Fruit fly (Drosophila melanogaster) whole organism, embryonic: ENCODE results near the gene lectin-28C.

Experiments used
- Adf1 ChIP-seq: fragments of 200-800 bp; sonication (Bioruptor generic); IDR thresholded peaks from 2 replicates; pipeline ENCODE4 v1.3.6; 2022; ENCODE audit warnings: missing biosample characterization, missing genetic modification characterization
- Aef1 ChIP-seq: fragments of 200-800 bp; sonication (Bioruptor generic); IDR thresholded peaks from 3 replicates; pipeline ENCODE4 v1.3.6; 2022; ENCODE audit warnings: missing biosample characterization, missing genetic modification characterization
- Atf6 ChIP-seq: fragments of 200-800 bp; sonication (Bioruptor generic); IDR thresholded peaks from 2 replicates; pipeline ENCODE4 v1.3.6; 2022; ENCODE audit warnings: missing biosample characterization, missing genetic modification characterization
- Blimp-1 ChIP-seq: fragments of 200-800 bp; sonication (Bioruptor generic); optimal IDR thresholded peaks from 3 replicates; lab custom pipeline; 2018; ENCODE audit warnings: missing biosample characterization, missing genetic modification characterization, mild to moderate bottlenecking, moderate library complexity, missing genetic modification reagents
- CG10366 ChIP-seq: fragments of 200-800 bp; sonication (Bioruptor generic); IDR thresholded peaks from 2 replicates; pipeline ENCODE4 v1.3.6; 2022; ENCODE audit warnings: missing biosample characterization, missing genetic modification characterization
- CG11093 ChIP-seq: fragments of 200-800 bp; sonication (Bioruptor generic); IDR thresholded peaks from 3 replicates; pipeline ENCODE4 v1.3.6; 2022; ENCODE audit warnings: missing biosample characterization, missing genetic modification characterization
- CG12769 ChIP-seq: fragments of 200-800 bp; sonication (Bioruptor generic); optimal IDR thresholded peaks from 2 replicates; lab custom pipeline; 2019; ENCODE audit warnings: missing biosample characterization, mild to moderate bottlenecking, missing genetic modification characterization, moderate library complexity
- CG13894 ChIP-seq: fragments of 200-800 bp; sonication (Bioruptor generic); optimal IDR thresholded peaks from 3 replicates; lab custom pipeline; 2018; ENCODE audit warnings: missing biosample characterization, mild to moderate bottlenecking, missing genetic modification characterization, moderate library complexity
- CG14050 ChIP-seq: fragments of 200-800 bp; sonication (Bioruptor generic); IDR thresholded peaks from 3 replicates; pipeline ENCODE4 v1.3.6; 2022; ENCODE audit warnings: missing biosample characterization, missing genetic modification characterization
- CG14860 ChIP-seq: fragments of 200-800 bp; sonication (Bioruptor generic); IDR thresholded peaks from 3 replicates; pipeline ENCODE4 v1.3.6; 2022; ENCODE audit warnings: missing biosample characterization, missing genetic modification characterization; ENCODE audit not compliant: partially characterized antibody
- CG17568 ChIP-seq: fragments of 200-800 bp; sonication (Bioruptor generic); optimal IDR thresholded peaks from 2 replicates; lab custom pipeline; 2018; ENCODE audit warnings: missing biosample characterization, mild to moderate bottlenecking, missing genetic modification characterization, moderate library complexity
- CG2199 ChIP-seq: fragments of 200-800 bp; sonication (Bioruptor generic); IDR thresholded peaks from 3 replicates; pipeline ENCODE4 v1.3.6; 2022; ENCODE audit warnings: missing biosample characterization, missing genetic modification characterization
- CG3163 ChIP-seq: fragments of 200-800 bp; sonication (Bioruptor generic); optimal IDR thresholded peaks from 3 replicates; lab custom pipeline; 2016; ENCODE audit warnings: missing biosample characterization, missing genetic modification characterization
- CG32532 ChIP-seq: fragments of 200-800 bp; sonication (Bioruptor generic); IDR thresholded peaks from 2 replicates; pipeline ENCODE4 v1.3.6; 2022; ENCODE audit warnings: missing biosample characterization, missing genetic modification characterization
- CG4328 ChIP-seq: fragments of 200-800 bp; sonication (Bioruptor generic); optimal IDR thresholded peaks from 3 replicates; lab custom pipeline; 2017; ENCODE audit warnings: missing biosample characterization, missing genetic modification reagents, missing genetic modification characterization
- CG4820 ChIP-seq: fragments of 200-800 bp; sonication (Bioruptor generic); optimal IDR thresholded peaks from 3 replicates; lab custom pipeline; 2016; ENCODE audit warnings: missing biosample characterization, missing genetic modification characterization
- CG6254 ChIP-seq: fragments of 200-800 bp; sonication (Bioruptor generic); optimal IDR thresholded peaks from 3 replicates; lab custom pipeline; 2017; ENCODE audit warnings: mild to moderate bottlenecking, missing biosample characterization, missing genetic modification reagents, missing genetic modification characterization
- CG9797 ChIP-seq: fragments of 200-800 bp; sonication (Bioruptor generic); optimal IDR thresholded peaks from 3 replicates; lab custom pipeline; 2018; ENCODE audit warnings: missing biosample characterization, mild to moderate bottlenecking, missing genetic modification characterization
- Dek ChIP-seq: fragments of 200-800 bp; sonication (Bioruptor generic); optimal IDR thresholded peaks from 3 replicates; lab custom pipeline; 2019; ENCODE audit warnings: missing biosample characterization, mild to moderate bottlenecking, missing genetic modification characterization, moderate library complexity
- Dll ChIP-seq: fragments of 200-800 bp; sonication (Bioruptor generic); IDR thresholded peaks from 4 replicates; pipeline ENCODE4 v1.3.6; 2022; ENCODE audit warnings: missing biosample characterization, missing genetic modification characterization; ENCODE audit not compliant: partially characterized antibody
- E2f1 ChIP-seq: fragments of 200-800 bp; sonication (Bioruptor generic); IDR thresholded peaks from 2 replicates; pipeline ENCODE4 v1.3.6; 2022; ENCODE audit warnings: missing biosample characterization, missing genetic modification characterization
- E2f2 ChIP-seq: fragments of 200-800 bp; sonication (Bioruptor generic); IDR thresholded peaks from 2 replicates; pipeline ENCODE4 v1.3.6; 2022; ENCODE audit warnings: missing biosample characterization, missing genetic modification characterization
- HLH3B ChIP-seq: fragments of 200-800 bp; sonication (Bioruptor generic); IDR thresholded peaks from 2 replicates; pipeline ENCODE4 v1.3.6; 2022; ENCODE audit warnings: missing biosample characterization, missing genetic modification characterization
- HLH54F ChIP-seq: fragments of 200-800 bp; sonication (Bioruptor generic); optimal IDR thresholded peaks from 3 replicates; lab custom pipeline; 2016; ENCODE audit warnings: missing biosample characterization, missing genetic modification characterization
- Nf-YC ChIP-seq: fragments of 200-800 bp; optimal IDR thresholded peaks from 3 replicates; lab custom pipeline; 2019; ENCODE audit warnings: missing biosample characterization, mild to moderate bottlenecking, missing genetic modification characterization, moderate library complexity
- NfI ChIP-seq: fragments of 200-800 bp; sonication (Bioruptor generic); optimal IDR thresholded peaks from 3 replicates; lab custom pipeline; 2018; ENCODE audit warnings: missing biosample characterization, mild to moderate bottlenecking, missing genetic modification characterization, moderate library complexity
- Taf1 ChIP-seq: fragments of 200-800 bp; sonication (Bioruptor generic); IDR thresholded peaks from 2 replicates; pipeline ENCODE4 v1.3.6; 2022; ENCODE audit warnings: missing biosample characterization, missing genetic modification characterization
- Xbp1 ChIP-seq: fragments of 200-800 bp; sonication (Bioruptor generic); optimal IDR thresholded peaks from 3 replicates; lab custom pipeline; 2016; ENCODE audit warnings: missing biosample characterization, mild to moderate bottlenecking, missing genetic modification characterization
- ara ChIP-seq: fragments of 200-800 bp; sonication (Bioruptor generic); IDR thresholded peaks from 2 replicates; pipeline ENCODE4 v1.3.6; 2022; ENCODE audit warnings: missing biosample characterization, missing genetic modification characterization
- bab2 ChIP-seq: fragments of 200-800 bp; sonication (Bioruptor generic); optimal IDR thresholded peaks from 2 replicates; lab custom pipeline; 2016; ENCODE audit warnings: missing biosample characterization, missing genetic modification characterization
- bowl ChIP-seq: fragments of 200-800 bp; sonication (Bioruptor generic); IDR thresholded peaks from 2 replicates; pipeline ENCODE4 v1.3.6; 2022; ENCODE audit warnings: missing biosample characterization, missing genetic modification characterization
- ci ChIP-seq: fragments of 200-800 bp; sonication (Bioruptor generic); IDR thresholded peaks from 3 replicates; pipeline ENCODE4 v1.3.6; 2022; ENCODE audit warnings: missing biosample characterization, missing genetic modification characterization
- ems ChIP-seq: fragments of 200-800 bp; sonication (Bioruptor generic); optimal IDR thresholded peaks from 3 replicates; lab custom pipeline; 2016; ENCODE audit warnings: missing biosample characterization, missing genetic modification characterization
- eve ChIP-seq, 2 experiments: fragments of >200 bp; optimal IDR thresholded peaks; 2 replicates each; lab custom pipeline; 2017; ENCODE audit warnings: missing biosample characterization in 2 of 2, missing genetic modification characterization in 2 of 2
- exex ChIP-seq: fragments of 200-800 bp; sonication (Bioruptor generic); optimal IDR thresholded peaks from 4 replicates; lab custom pipeline; 2018; ENCODE audit warnings: missing biosample characterization, mild to moderate bottlenecking, missing genetic modification characterization, moderate library complexity
- fd102C ChIP-seq: fragments of 200-800 bp; sonication (Bioruptor generic); optimal IDR thresholded peaks from 2 replicates; lab custom pipeline; 2018; ENCODE audit warnings: missing biosample characterization, mild to moderate bottlenecking, missing genetic modification characterization, moderate library complexity
- gcm ChIP-seq: fragments of 200-800 bp; sonication (Bioruptor generic); optimal IDR thresholded peaks from 2 replicates; lab custom pipeline; 2019; ENCODE audit warnings: missing biosample characterization, mild to moderate bottlenecking, missing genetic modification characterization, moderate library complexity
- ind ChIP-seq: fragments of 200-800 bp; sonication (Bioruptor generic); optimal IDR thresholded peaks from 3 replicates; lab custom pipeline; 2016; ENCODE audit warnings: missing biosample characterization, missing genetic modification characterization
- inv ChIP-seq: fragments of 200-800 bp; sonication (Bioruptor generic); IDR thresholded peaks from 2 replicates; pipeline ENCODE4 v1.3.6; 2022; ENCODE audit warnings: missing biosample characterization, missing genetic modification characterization; ENCODE audit not compliant: partially characterized antibody
- lbe ChIP-seq: fragments of 200-800 bp; sonication (Bioruptor generic); optimal IDR thresholded peaks from 2 replicates; lab custom pipeline; 2016; ENCODE audit warnings: missing biosample characterization, mild to moderate bottlenecking, missing genetic modification characterization
- mirr ChIP-seq: fragments of 200-800 bp; sonication (Bioruptor generic); optimal IDR thresholded peaks from 3 replicates; lab custom pipeline; 2018; ENCODE audit warnings: missing biosample characterization, mild to moderate bottlenecking, missing genetic modification characterization
- salm ChIP-seq: fragments of 200-800 bp; sonication (Bioruptor generic); optimal IDR thresholded peaks from 2 replicates; lab custom pipeline; 2018; ENCODE audit warnings: missing biosample characterization, mild to moderate bottlenecking, missing genetic modification characterization
- scrt ChIP-seq: fragments of 200-800 bp; sonication (Bioruptor generic); optimal IDR thresholded peaks from 2 replicates; lab custom pipeline; 2018; ENCODE audit warnings: missing biosample characterization, mild to moderate bottlenecking, missing genetic modification characterization, moderate library complexity
- sisA ChIP-seq: fragments of 200-800 bp; sonication (Bioruptor generic); IDR thresholded peaks from 2 replicates; pipeline ENCODE4 v1.3.6; 2022; ENCODE audit warnings: missing biosample characterization, missing genetic modification characterization
- sqz ChIP-seq: fragments of 200-800 bp; sonication (Bioruptor generic); optimal IDR thresholded peaks from 3 replicates; lab custom pipeline; 2018; ENCODE audit warnings: missing biosample characterization, mild to moderate bottlenecking, missing genetic modification characterization
- stc ChIP-seq: fragments of 200-800 bp; sonication (Bioruptor generic); IDR thresholded peaks from 2 replicates; pipeline ENCODE4 v1.3.6; 2022; ENCODE audit warnings: missing biosample characterization, missing genetic modification characterization
- sug ChIP-seq: fragments of 200-800 bp; optimal IDR thresholded peaks from 2 replicates; lab custom pipeline; 2019; ENCODE audit warnings: missing biosample characterization, mild to moderate bottlenecking, missing genetic modification characterization, moderate library complexity
- vfl ChIP-seq: fragments of 200-800 bp; sonication (Bioruptor generic); optimal IDR thresholded peaks from 2 replicates; lab custom pipeline; 2016; ENCODE audit warnings: missing biosample characterization, missing genetic modification characterization
- zfh1 ChIP-seq: fragments of 200-800 bp; sonication (Bioruptor generic); IDR thresholded peaks from 3 replicates; pipeline ENCODE4 v1.3.6; 2022; ENCODE audit warnings: missing biosample characterization, missing genetic modification characterization

The lectin-28C gene

dm6 chr2L:7808886-7809698 is 47.8 kb upstream of the lectin-28C start:
- no peak; the same call in 2 of the 3 replicates for TF ChIP-seq ci (GFP tag; lab: Robert Waterston, UW)
- no peak for TF ChIP-seq Dek (tag; lab: Kevin White, UChicago)
- TF ChIP-seq HLH3B (GFP tag; lab: Robert Waterston, UW): no peak
- peak in 1 of 2 experiments; percentile 78 for TF ChIP-seq eve (GFP tag; optimal IDR thresholded peaks at IDR 0.05; lab: Kevin White, UChicago)
- peak; percentile 58 for TF ChIP-seq mirr (GFP tag; lab: Kevin White, UChicago)
- no peak for TF ChIP-seq CG6254 (GFP tag; lab: Kevin White, UChicago)
- no peak for TF ChIP-seq Atf6 (GFP tag; lab: Robert Waterston, UW)
- peak; percentile 9; the same call in 1 of the 2 replicates for TF ChIP-seq stc (GFP tag; lab: Robert Waterston, UW)
- no peak for TF ChIP-seq lbe (GFP tag; lab: Kevin White, UChicago)
- no peak for TF ChIP-seq sisA (GFP tag; lab: Robert Waterston, UW)
- no peak for TF ChIP-seq ind
- no peak for TF ChIP-seq scrt (GFP tag; lab: Kevin White, UChicago)
- no peak for TF ChIP-seq vfl (GFP tag; lab: Kevin White, UChicago)
- TF ChIP-seq CG32532 (GFP tag; lab: Robert Waterston, UW): 0 out of 2 replicates have a peak, but pooled peaks have one; percentile 28
- no peak for TF ChIP-seq fd102C (GFP tag; lab: Kevin White, UChicago)
- no peak for TF ChIP-seq HLH54F (GFP tag; lab: Kevin White, UChicago)
- TF ChIP-seq CG14860: no peak
- no peak for TF ChIP-seq CG10366 (GFP tag; lab: Robert Waterston, UW)
- TF ChIP-seq CG4328 (GFP tag; lab: Kevin White, UChicago): peak; percentile 37
- 0 out of 3 replicates have a peak, but pooled peaks have one; percentile 3 for TF ChIP-seq zfh1
- TF ChIP-seq E2f1 (GFP tag; lab: Robert Waterston, UW): peak; percentile 40; the same call in 1 of the 2 replicates
- no peak for TF ChIP-seq sug (tag; lab: Kevin White, UChicago)
- no peak for TF ChIP-seq bab2 (GFP tag; lab: Kevin White, UChicago)
- no peak for TF ChIP-seq NfI (GFP tag; lab: Kevin White, UChicago)
- no peak for TF ChIP-seq CG13894 (tag; lab: Kevin White, UChicago)
- no peak for TF ChIP-seq bowl (GFP tag; lab: Robert Waterston, UW)
- no peak for TF ChIP-seq inv
- peak; percentile 49 for TF ChIP-seq exex (tag; lab: Kevin White, UChicago)
- no peak for TF ChIP-seq Xbp1 (GFP tag; lab: Kevin White, UChicago)
- TF ChIP-seq Dll (GFP tag; lab: Robert Waterston, UW): no peak
- no peak for TF ChIP-seq CG14050 (GFP tag; lab: Robert Waterston, UW)
- no peak for TF ChIP-seq ems (GFP tag; lab: Kevin White, UChicago)
- TF ChIP-seq salm (tag; lab: Kevin White, UChicago): no peak
- TF ChIP-seq Nf-YC (tag; lab: Kevin White, UChicago): no peak
- peak; percentile 13 for TF ChIP-seq CG12769 (tag; lab: Kevin White, UChicago)
- no peak for TF ChIP-seq ara (GFP tag; lab: Robert Waterston, UW)
- TF ChIP-seq Aef1 (GFP tag; lab: Robert Waterston, UW): no peak
- TF ChIP-seq sqz: peak; percentile 94
- TF ChIP-seq CG2199 (GFP tag; lab: Robert Waterston, UW): 0 out of 3 replicates have a peak, but pooled peaks have one; percentile 8
- no peak for TF ChIP-seq Taf1 (GFP tag; lab: Robert Waterston, UW)
- TF ChIP-seq Blimp-1 (GFP tag; lab: Kevin White, UChicago): no peak
- no peak for TF ChIP-seq CG9797 (GFP tag; lab: Kevin White, UChicago)
- no peak for TF ChIP-seq CG11093 (GFP tag; lab: Robert Waterston, UW)
- no peak for TF ChIP-seq Adf1 (GFP tag; lab: Robert Waterston, UW)
- TF ChIP-seq E2f2 (GFP tag; lab: Robert Waterston, UW): peak; percentile 22; the same call in 1 of the 2 replicates
- no peak for TF ChIP-seq CG4820 (GFP tag; lab: Kevin White, UChicago)
- no peak for TF ChIP-seq CG3163 (GFP tag; lab: Kevin White, UChicago)
- TF ChIP-seq gcm: no peak
- no peak for TF ChIP-seq CG17568 (GFP tag; lab: Kevin White, UChicago)
